Fruit fly (Drosophila melanogaster): ENCODE results near the gene CG12320.

Gene CG12320

DNA sequence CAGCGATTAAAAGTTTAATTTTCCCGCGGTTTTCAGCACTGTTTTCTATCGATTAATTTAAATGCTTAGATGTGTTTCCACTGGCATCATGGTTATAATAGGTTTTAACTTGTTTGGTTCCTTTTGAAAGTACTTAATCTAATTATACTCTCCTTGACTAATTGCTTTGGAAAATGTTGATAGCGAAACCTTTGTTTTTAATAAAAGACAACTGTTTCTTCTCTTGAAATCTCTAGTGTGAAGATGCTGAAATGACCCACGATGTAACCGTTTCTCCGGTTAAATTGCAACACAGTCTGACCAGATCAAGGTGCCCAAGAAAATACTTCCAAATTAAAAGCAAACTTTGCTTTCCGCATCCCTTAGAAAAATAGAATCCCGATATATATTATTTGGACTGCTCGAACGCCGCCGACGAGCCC, 46.4 kb upstream of the CG12320 start, which contains the start of gene Dlc90F (continued):
- TF ChIP-seq Nf-YA (GFP tag; IDR thresholded peaks at IDR 0.05) (no peak), CG6683 (GFP tag; optimal IDR thresholded peaks at IDR 0.05) (no peak), Pdp1 (GFP tag; optimal IDR thresholded peaks at IDR 0.05) (peak; percentile 78 to 81), CG42726 (GFP tag; IDR thresholded peaks at IDR 0.05; ENCODE audit: partially characterized antibody) (no peak), CG10431 (GFP tag; optimal IDR thresholded peaks at IDR 0.05) (peak; percentile 34), CG7372 (GFP tag; IDR thresholded peaks at IDR 0.05) (peak; percentile 75), salm (tag; optimal IDR thresholded peaks at IDR 0.05) (peak; percentile 26), CG9727 (GFP tag; optimal IDR thresholded peaks at IDR 0.05) (peak; percentile 44), CG15073 (GFP tag; optimal IDR thresholded peaks at IDR 0.05) (no peak), dmrt99B (tag; optimal IDR thresholded peaks at IDR 0.05) (peak; percentile 71), CG18599 (GFP tag; optimal IDR thresholded peaks at IDR 0.05) (peak; percentile 44), unpg (GFP tag; optimal IDR thresholded peaks at IDR 0.05) (peak; percentile 78), Poxn (GFP tag; IDR thresholded peaks at IDR 0.05) (no peak), disco-r (GFP tag; optimal IDR thresholded peaks at IDR 0.05) (peak; percentile 49), gro (GFP tag; optimal IDR thresholded peaks at IDR 0.05) (peak; percentile 33), Dad (GFP tag; optimal IDR thresholded peaks at IDR 0.05) (peak; percentile 53), jumu (GFP tag; optimal IDR thresholded peaks at IDR 0.05) (peak; percentile 78), H2.0 (GFP tag; IDR thresholded peaks at IDR 0.05) (peak; percentile 79), kni (GFP tag; optimal IDR thresholded peaks at IDR 0.05) (no peak), toy (GFP tag; IDR thresholded peaks at IDR 0.05) (no peak), CG32532 (GFP tag; IDR thresholded peaks at IDR 0.05) (peak; percentile 84), hbn (GFP tag; IDR thresholded peaks at IDR 0.05; ENCODE audit: partially characterized antibody) (no peak; the same call in 1 of the 2 replicates), CG34376 (GFP tag; optimal IDR thresholded peaks at IDR 0.05) (no peak), Hr39 (optimal IDR thresholded peaks at IDR 0.05) (no peak), CG4360 (GFP tag; IDR thresholded peaks at IDR 0.05) (no peak), ci (GFP tag; IDR thresholded peaks at IDR 0.05) (peak; percentile 84), Atf6 (GFP tag; IDR thresholded peaks at IDR 0.05) (peak; percentile 74; the same call in 1 of the 2 replicates), Blimp-1 (GFP tag; optimal IDR thresholded peaks at IDR 0.05) (peak; percentile 39), Scr (GFP tag; IDR thresholded peaks at IDR 0.05; ENCODE audit: partially characterized antibody) (peak; percentile 69), unc-4 (GFP tag; IDR thresholded peaks at IDR 0.05; ENCODE audit: partially characterized antibody) (peak; percentile 67), pros (GFP tag; optimal IDR thresholded peaks at IDR 0.05) (no peak), Bgb (GFP tag; IDR thresholded peaks at IDR 0.05; ENCODE audit: partially characterized antibody) (peak; percentile 9; the same call in 1 of the 2 replicates), nerfin-1 (tag; optimal IDR thresholded peaks at IDR 0.05) (no peak), GATAe (GFP tag; conservative IDR thresholded peaks at IDR 0.05) (no peak), CG9215 (GFP tag; IDR thresholded peaks at IDR 0.05) (peak; percentile 82), Hmr (GFP tag; optimal IDR thresholded peaks at IDR 0.05) (peak; percentile 84), eve (GFP tag; optimal IDR thresholded peaks at IDR 0.05) (no peak), dm (GFP tag; optimal IDR thresholded peaks at IDR 0.05) (peak; percentile 83), CG16813 (GFP tag; IDR thresholded peaks at IDR 0.05; ENCODE audit: partially characterized antibody) (peak; percentile 49), dati (GFP tag; IDR thresholded peaks at IDR 0.05) (no peak), CG3838 (GFP tag; optimal IDR thresholded peaks at IDR 0.05) (peak; percentile 31), CG8765 (GFP tag; IDR thresholded peaks at IDR 0.05) (no peak), gt (GFP tag; IDR thresholded peaks at IDR 0.05) (no peak), CG12071 (GFP tag; optimal IDR thresholded peaks at IDR 0.05) (no peak), mld (GFP tag; IDR thresholded peaks at IDR 0.05; ENCODE audit: partially characterized antibody) (no peak), ems (GFP tag; optimal IDR thresholded peaks at IDR 0.05) (no peak), sqz (GFP tag; optimal IDR thresholded peaks at IDR 0.05) (no peak), knrl (GFP tag; IDR thresholded peaks at IDR 0.05; ENCODE audit: partially characterized antibody) (peak; percentile 74), mam (GFP tag; optimal IDR thresholded peaks at IDR 0.05) (peak; percentile 85), CG32767 (GFP tag; IDR thresholded peaks at IDR 0.05) (0 out of 2 replicates have a peak, but pooled peaks have one; percentile 15), Ets65A (GFP tag) (peak; percentile 98)

Data from whole organism, embryonic.